Worm (Caenorhabditis elegans): ENCODE measurements around the gene C24B9.3.

- TF ChIP-seq nhr-28 (tag; optimal IDR thresholded peaks at IDR 0.05): no peak
- TF ChIP-seq nhr-25 (tag; optimal IDR thresholded peaks at IDR 0.05): no peak
- no peak for TF ChIP-seq elt-3 (tag; optimal IDR thresholded peaks at IDR 0.05)
- no peak for TF ChIP-seq nhr-11 (tag; optimal IDR thresholded peaks at IDR 0.05)
- TF ChIP-seq unc-62 (GFP tag; optimal IDR thresholded peaks at IDR 0.05): no peak
- TF ChIP-seq ama-1 (optimal IDR thresholded peaks at IDR 0.05): no peak
- no peak for TF ChIP-seq unc-39 (tag; optimal IDR thresholded peaks at IDR 0.05)
- TF ChIP-seq nhr-43 (tag; optimal IDR thresholded peaks at IDR 0.05; ENCODE audit: poor library complexity, severe bottlenecking): no peak
- TF ChIP-seq nfya-1 (tag; optimal IDR thresholded peaks at IDR 0.05; ENCODE audit: insufficient read depth): no peak
- TF ChIP-seq ceh-82 (tag; optimal IDR thresholded peaks at IDR 0.05): no peak
- no peak for TF ChIP-seq daf-12 (tag; optimal IDR thresholded peaks at IDR 0.05)
- no peak for TF ChIP-seq nhr-76 (tag; optimal IDR thresholded peaks at IDR 0.05)
- no peak for TF ChIP-seq egl-27 (tag; optimal IDR thresholded peaks at IDR 0.05)
Observed at ce11 chrV:2713532-2713931, 2.1 kb upstream of the C24B9.3 start, which contains the start of gene srt-28.
